Worm (Caenorhabditis elegans) whole organism, L1 larva: ENCODE data around the gene ZK632.14.

Experiments
- C04F5.9 ChIP-seq: sonication (generic microtip); optimal IDR thresholded peaks from 2 replicates; lab custom pipeline; 2016; ENCODE audit warnings: missing genetic modification characterization, missing compliant biosample characterization
- C16A3.4 ChIP-seq: fragments of 150-350 bp; optimal IDR thresholded peaks from 2 replicates; lab custom pipeline; 2014; ENCODE audit warnings: missing biosample characterization, missing genetic modification characterization
- C34B4.2 ChIP-seq: sonication (generic microtip); optimal IDR thresholded peaks from 2 replicates; lab custom pipeline; 2017; ENCODE audit warnings: mild to moderate bottlenecking, missing genetic modification characterization, missing compliant biosample characterization
- aly-2 ChIP-seq: fragments of 150-350 bp; optimal IDR thresholded peaks from 2 replicates; lab custom pipeline; 2014; ENCODE audit warnings: missing biosample characterization, missing genetic modification characterization
- ama-1 ChIP-seq: fragments of 150-350 bp; optimal IDR thresholded peaks from 2 replicates; lab custom pipeline; 2014
- blmp-1 ChIP-seq: fragments of 150-350 bp; optimal IDR thresholded peaks from 2 replicates; lab custom pipeline; 2014; ENCODE audit warnings: missing biosample characterization, missing genetic modification characterization
- ceh-82 ChIP-seq, 3 experiments: fragments of 150-350 bp in 1 of 3; sonication (generic microtip) in 2 of 3; optimal IDR thresholded peaks; 2 replicates each; lab custom pipeline; 2014 to 2017; ENCODE audit warnings: missing biosample characterization in 3 of 3, missing genetic modification characterization in 3 of 3
- ces-1 ChIP-seq: fragments of 150-350 bp; optimal IDR thresholded peaks from 2 replicates; lab custom pipeline; 2014; ENCODE audit warnings: missing biosample characterization, missing genetic modification reagents, missing genetic modification characterization
- dpl-1 ChIP-seq, 3 experiments: fragments of 150-350 bp in 2 of 3; sonication (generic microtip) in 1 of 3; optimal IDR thresholded peaks; 2 replicates each; lab custom pipeline; 2014 to 2017; ENCODE audit warnings: missing biosample characterization in 3 of 3, missing genetic modification characterization in 3 of 3, missing genetic modification reagents in 3 of 3
- efl-1 ChIP-seq, 4 experiments: fragments of 150-350 bp; optimal IDR thresholded peaks in 3 of 4; peaks in 1 of 4; 1 replicate in 1 of 4; 2 replicates in 3 of 4; lab custom pipeline; 2014; ENCODE audit warnings: missing biosample characterization in 2 of 4, missing genetic modification characterization in 2 of 4, missing genetic modification reagents in 2 of 4
- egl-13 ChIP-seq: sonication (generic microtip); optimal IDR thresholded peaks from 2 replicates; lab custom pipeline; 2016; ENCODE audit warnings: missing genotype, missing genetic modification reagents, missing genetic modification characterization, missing compliant biosample characterization
- egl-27 ChIP-seq, 2 experiments: fragments of 150-350 bp in 1 of 2; sonication (generic microtip); optimal IDR thresholded peaks; 3 replicates each; lab custom pipeline; 2017 to 2018; ENCODE audit warnings: missing biosample characterization in 2 of 2, missing genetic modification characterization in 2 of 2, missing genetic modification reagents in 2 of 2
- elt-2 ChIP-seq: sonication (generic microtip); optimal IDR thresholded peaks from 2 replicates; lab custom pipeline; 2016; ENCODE audit warnings: missing genetic modification characterization, mild to moderate bottlenecking, inconsistent platforms, missing compliant biosample characterization, missing genetic modification reagents
- elt-3 ChIP-seq, 6 experiments: fragments of 150-350 bp in 1 of 6; sonication (generic microtip); optimal IDR thresholded peaks; 2 replicates each; lab custom pipeline; 2017 to 2018; ENCODE audit warnings: missing biosample characterization in 6 of 6, missing genetic modification characterization in 6 of 6, inconsistent platforms in 1 of 6
- fkh-10 ChIP-seq: sonication (generic microtip); optimal IDR thresholded peaks from 2 replicates; lab custom pipeline; 2017; ENCODE audit warnings: missing biosample characterization, missing genetic modification reagents, missing genetic modification characterization
- fkh-8 ChIP-seq: sonication (generic microtip); optimal IDR thresholded peaks from 2 replicates; lab custom pipeline; 2016; ENCODE audit warnings: mild to moderate bottlenecking, missing genetic modification characterization, missing compliant biosample characterization
- fos-1 ChIP-seq: fragments of 150-350 bp; optimal IDR thresholded peaks from 2 replicates; lab custom pipeline; 2014; ENCODE audit warnings: missing biosample characterization, missing genetic modification characterization
- grh-1 ChIP-seq: fragments of 200-800 bp; sonication (Bioruptor generic); IDR thresholded peaks from 2 replicates; pipeline ENCODE4 v1.3.6; 2022; ENCODE audit warnings: missing genetic modification reagents, missing genetic modification characterization, missing compliant biosample characterization
- isw-1 ChIP-seq: fragments of 200-800 bp; sonication (Bioruptor generic); IDR thresholded peaks from 2 replicates; pipeline ENCODE4 v1.3.6; 2022; ENCODE audit warnings: missing genetic modification characterization, missing compliant biosample characterization
- lin-14 ChIP-seq: fragments of 200-800 bp; sonication (Bioruptor generic); optimal IDR thresholded peaks from 2 replicates; lab custom pipeline; 2018; ENCODE audit warnings: mild to moderate bottlenecking, missing genetic modification characterization, moderate library complexity, missing compliant biosample characterization
- lin-15B ChIP-seq: fragments of 150-350 bp; sonication (generic microtip); optimal IDR thresholded peaks from 3 replicates; lab custom pipeline; 2014; ENCODE audit warnings: missing biosample characterization, missing genetic modification characterization
- lin-35 ChIP-seq, 2 experiments: fragments of 150-350 bp; optimal IDR thresholded peaks; 2 replicates each; lab custom pipeline; 2014; ENCODE audit warnings: missing biosample characterization in 2 of 2, missing genetic modification characterization in 2 of 2, missing genetic modification reagents in 2 of 2
- lin-39 ChIP-seq: fragments of 150-350 bp; optimal IDR thresholded peaks from 2 replicates; lab custom pipeline; 2014; ENCODE audit warnings: missing biosample characterization, missing genetic modification reagents, missing genetic modification characterization
- lsy-2 ChIP-seq, 2 experiments: fragments of 150-350 bp; optimal IDR thresholded peaks; 2 replicates each; lab custom pipeline; 2014; ENCODE audit warnings: missing biosample characterization in 2 of 2, missing genetic modification characterization in 2 of 2
- mdl-1 ChIP-seq, 2 experiments: fragments of 150-350 bp; optimal IDR thresholded peaks; 2 replicates each; lab custom pipeline; 2014 to 2017; ENCODE audit warnings: missing biosample characterization in 2 of 2, missing genetic modification characterization in 2 of 2, inconsistent platforms in 1 of 2
- mep-1 ChIP-seq: fragments of 150-350 bp; optimal IDR thresholded peaks from 2 replicates; lab custom pipeline; 2014; ENCODE audit warnings: missing biosample characterization, missing genetic modification characterization
- nhr-20 ChIP-seq: sonication (generic microtip); optimal IDR thresholded peaks from 2 replicates; lab custom pipeline; 2016; ENCODE audit warnings: mild to moderate bottlenecking, missing genetic modification characterization, missing compliant biosample characterization
- nhr-237 ChIP-seq: fragments of 150-350 bp; optimal IDR thresholded peaks from 2 replicates; lab custom pipeline; 2014; ENCODE audit warnings: missing biosample characterization, missing genetic modification characterization
- nhr-28 ChIP-seq: fragments of 150-350 bp; optimal IDR thresholded peaks from 2 replicates; lab custom pipeline; 2014; ENCODE audit warnings: missing biosample characterization, missing genetic modification characterization
- nhr-47 ChIP-seq: sonication (generic microtip); optimal IDR thresholded peaks from 2 replicates; lab custom pipeline; 2016; ENCODE audit warnings: mild to moderate bottlenecking, missing genetic modification characterization, moderate library complexity, missing compliant biosample characterization
- nhr-71 ChIP-seq: sonication (generic microtip); optimal IDR thresholded peaks from 2 replicates; lab custom pipeline; 2016; ENCODE audit warnings: mild to moderate bottlenecking, missing genetic modification characterization, moderate library complexity, missing compliant biosample characterization
- nhr-77 ChIP-seq: fragments of 150-350 bp; optimal IDR thresholded peaks from 2 replicates; lab custom pipeline; 2014; ENCODE audit warnings: missing biosample characterization, missing genetic modification characterization
- nhr-84 ChIP-seq: sonication (generic microtip); optimal IDR thresholded peaks from 2 replicates; lab custom pipeline; 2017; ENCODE audit warnings: missing biosample characterization, missing genetic modification characterization
- nhr-85 ChIP-seq: sonication (generic microtip); peaks from one replicate; lab custom pipeline; 2016; ENCODE audit warnings: missing genetic modification characterization, inconsistent platforms, missing compliant biosample characterization
- nhr-90 ChIP-seq: sonication (generic microtip); optimal IDR thresholded peaks from 2 replicates; lab custom pipeline; 2016; ENCODE audit warnings: mild to moderate bottlenecking, missing genetic modification characterization, missing compliant biosample characterization; ENCODE audit not compliant: poor library complexity
- pag-3 ChIP-seq: sonication (generic microtip); optimal IDR thresholded peaks from 2 replicates; lab custom pipeline; 2017; ENCODE audit warnings: missing genetic modification characterization, mild to moderate bottlenecking, missing compliant biosample characterization, antibody characterized with exemption, borderline replicate concordance; ENCODE audit not compliant: insufficient read depth
- pax-3 ChIP-seq: fragments of 200-800 bp; sonication (Bioruptor generic); optimal IDR thresholded peaks from 2 replicates; lab custom pipeline; 2018; ENCODE audit warnings: mild to moderate bottlenecking, missing genetic modification characterization, moderate library complexity, missing compliant biosample characterization
- snpc-4 ChIP-seq: fragments of 150-350 bp; optimal IDR thresholded peaks from 2 replicates; lab custom pipeline; 2014; ENCODE audit warnings: missing biosample characterization, missing genetic modification characterization
- snu-23 ChIP-seq: sonication (generic microtip); optimal IDR thresholded peaks from 2 replicates; lab custom pipeline; 2016; ENCODE audit warnings: missing genetic modification characterization, missing compliant biosample characterization
- sox-4 ChIP-seq: sonication (generic microtip); optimal IDR thresholded peaks from 2 replicates; lab custom pipeline; 2016; ENCODE audit warnings: missing genetic modification characterization, missing compliant biosample characterization
- sup-37 ChIP-seq: fragments of 200-800 bp; sonication (Bioruptor generic); optimal IDR thresholded peaks from 2 replicates; lab custom pipeline; 2018; ENCODE audit warnings: mild to moderate bottlenecking, missing genetic modification characterization, missing compliant biosample characterization
- swsn-7 ChIP-seq: sonication (generic microtip); optimal IDR thresholded peaks from 2 replicates; lab custom pipeline; 2016; ENCODE audit warnings: missing genetic modification characterization, missing compliant biosample characterization
- tbx-2 ChIP-seq: sonication (generic microtip); optimal IDR thresholded peaks from 2 replicates; lab custom pipeline; 2016; ENCODE audit warnings: missing genetic modification characterization, missing compliant biosample characterization
- unc-86 ChIP-seq: sonication (generic microtip); optimal IDR thresholded peaks from 2 replicates; lab custom pipeline; 2016; ENCODE audit warnings: missing genetic modification characterization, missing compliant biosample characterization
- vab-15 ChIP-seq: sonication (generic microtip); optimal IDR thresholded peaks from 2 replicates; lab custom pipeline; 2017; ENCODE audit warnings: missing genotype, mild to moderate bottlenecking, missing genetic modification characterization, missing compliant biosample characterization
- xbp-1 ChIP-seq: sonication (generic microtip); optimal IDR thresholded peaks from 2 replicates; lab custom pipeline; 2016; ENCODE audit warnings: missing genetic modification characterization, missing compliant biosample characterization
- zip-4 ChIP-seq: fragments of 200-800 bp; sonication (Bioruptor generic); optimal IDR thresholded peaks from 2 replicates; lab custom pipeline; 2018; ENCODE audit warnings: mild to moderate bottlenecking, missing genetic modification characterization, moderate library complexity, missing compliant biosample characterization

ZK632.14 gene

ce11 chrIII:9849111-9849510 lies 35.9 kb downstream of the ZK632.14 start:
- TF ChIP-seq nhr-85, result peak; percentile 71
- TF ChIP-seq isw-1 (GFP tag; lab: Robert Waterston, UW), result 0 out of 2 replicates have a peak, but pooled peaks have one; percentile 3

ce11 chrIII:9849950-9850349 lies 36.7 kb downstream of the ZK632.14 start:
- TF ChIP-seq nhr-90 (peak; percentile 38), nhr-20 (peak; percentile 60), snu-23 (GFP tag; lab: Kevin White, UChicago) (peak; percentile 22), nhr-77 (no peak), nhr-85 (peak; percentile 57), aly-2 (no peak), pag-3 (peak; percentile 29), elt-3 (tag; optimal IDR thresholded peaks at IDR 0.05; lab: Kevin White, UChicago) (peak in 5 of 6 experiments; percentile 3 to 71 (median 57)), mdl-1 (tag; optimal IDR thresholded peaks at IDR 0.05; lab: Kevin White, UChicago) (no peak), ama-1 (lab: Kevin White, UChicago) (no peak), nhr-71 (tag; lab: Kevin White, UChicago) (peak; percentile 59), elt-2 (tag; lab: Kevin White, UChicago) (peak; percentile 1), fkh-10 (GFP tag; lab: Kevin White, UChicago) (no peak), C04F5.9 (tag; lab: Kevin White, UChicago) (no peak), nhr-47 (tag; lab: Kevin White, UChicago) (peak; percentile 2), fkh-8 (no peak), zip-4 (GFP tag; lab: Kevin White, UChicago) (no peak), dpl-1 (GFP tag; optimal IDR thresholded peaks at IDR 0.05; lab: Kevin White, UChicago) (no peak), egl-27 (tag; optimal IDR thresholded peaks at IDR 0.05; lab: Kevin White, UChicago) (peak in 1 of 2 experiments; percentile 29), lin-35 (GFP tag; optimal IDR thresholded peaks at IDR 0.05; lab: Kevin White, UChicago) (peak in 1 of 2 experiments; percentile 20), blmp-1 (tag; lab: Kevin White, UChicago) (peak; percentile 58), lin-14 (GFP tag; lab: Kevin White, UChicago) (peak; percentile 62)

- TF ChIP-seq lin-14 (GFP tag; lab: Kevin White, UChicago) (peak; percentile 31), pax-3 (tag; lab: Kevin White, UChicago) (no peak), fos-1 (tag; lab: Kevin White, UChicago) (no peak), egl-13 (tag; lab: Kevin White, UChicago) (no peak), pag-3 (no peak), vab-15 (tag; lab: Kevin White, UChicago) (no peak), isw-1 (GFP tag; lab: Robert Waterston, UW) (no peak), aly-2 (no peak), nhr-90 (peak; percentile 0), grh-1 (GFP tag; lab: Robert Waterston, UW) (no peak), mep-1 (peak; percentile 28), C16A3.4 (tag; lab: Kevin White, UChicago) (no peak), blmp-1 (tag; lab: Kevin White, UChicago) (no peak), nhr-237 (tag; lab: Kevin White, UChicago) (no peak), mdl-1 (tag; optimal IDR thresholded peaks at IDR 0.05; lab: Kevin White, UChicago) (no peak), C04F5.9 (tag; lab: Kevin White, UChicago) (no peak), snpc-4 (no peak), efl-1 (optimal IDR thresholded peaks at IDR 0.05; lab: Kevin White, UChicago) (no peak), efl-1 (GFP tag; optimal IDR thresholded peaks at IDR 0.05 in 1 of 2; lab: Kevin White, UChicago) (no peak), ceh-82 (tag; optimal IDR thresholded peaks at IDR 0.05; lab: Kevin White, UChicago) (no peak), zip-4 (GFP tag; lab: Kevin White, UChicago) (no peak), sox-4 (tag; lab: Kevin White, UChicago) (no peak), fkh-8 (no peak), swsn-7 (tag; lab: Kevin White, UChicago) (no peak), lin-39 (tag; lab: Kevin White, UChicago) (no peak), nhr-28 (tag; lab: Kevin White, UChicago) (no peak), lin-35 (GFP tag; optimal IDR thresholded peaks at IDR 0.05; lab: Kevin White, UChicago) (peak in 1 of 2 experiments; percentile 8), C34B4.2 (tag; lab: Kevin White, UChicago) (no peak), tbx-2 (tag; lab: Kevin White, UChicago) (no peak), sup-37 (GFP tag; lab: Kevin White, UChicago) (no peak), ces-1 (no peak), egl-27 (tag; optimal IDR thresholded peaks at IDR 0.05; lab: Kevin White, UChicago) (no peak), lin-15B (tag; lab: Kevin White, UChicago) (no peak), xbp-1 (tag; lab: Kevin White, UChicago) (no peak), lsy-2 (tag; optimal IDR thresholded peaks at IDR 0.05; lab: Kevin White, UChicago) (no peak), nhr-84 (tag; lab: Kevin White, UChicago) (no peak), nhr-85 (peak; percentile 64), unc-86 (no peak), nhr-71 (tag; lab: Kevin White, UChicago) (peak; percentile 7)
Measured at ce11 chrIII:9850877-9851276, 37.6 kb downstream of the ZK632.14 start.
